Fruit fly (Drosophila melanogaster): ENCODE results near the gene Mpp6.
A peak's percentile ranks its signal among the peaks of the same experiment; 100 is the strongest.

Gene Mpp6

DNA sequence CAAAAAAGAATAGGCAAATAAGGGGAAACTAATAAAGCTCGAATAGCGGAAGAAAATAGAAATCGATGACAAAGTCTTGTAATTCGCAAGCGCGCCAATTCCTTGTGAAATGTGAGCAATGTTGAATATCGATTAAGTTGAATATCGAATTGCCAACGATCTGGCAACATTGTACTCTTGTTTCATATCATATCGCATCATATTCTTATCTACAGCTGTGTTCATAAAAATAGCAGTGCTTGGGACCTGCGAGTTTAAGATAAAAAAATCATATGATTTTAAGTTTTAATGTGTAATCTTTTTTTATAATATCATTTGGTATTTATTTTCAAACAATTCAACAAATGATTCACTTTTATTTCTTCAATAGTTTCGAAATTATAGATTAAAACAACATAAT is 7.0 kb upstream of the Mpp6 start (continued):
- TF ChIP-seq Fer1 (GFP tag; optimal IDR thresholded peaks at IDR 0.05) = peak; percentile 42
- peak; percentile 68 for TF ChIP-seq Sry-δ (GFP tag; optimal IDR thresholded peaks at IDR 0.05)
- TF ChIP-seq CG10321 (GFP tag; IDR thresholded peaks at IDR 0.05) = no peak
- peak; percentile 79 for TF ChIP-seq CG32532 (GFP tag; IDR thresholded peaks at IDR 0.05)
- no peak for TF ChIP-seq CG30431 (GFP tag; optimal IDR thresholded peaks at IDR 0.05)
- peak; percentile 21 for TF ChIP-seq CG33557 (GFP tag; optimal IDR thresholded peaks at IDR 0.05)
- 0 out of 3 replicates have a peak, but pooled peaks have one; percentile 44 for TF ChIP-seq CG11695 (GFP tag; IDR thresholded peaks at IDR 0.05)
- TF ChIP-seq zfh1 (GFP tag; IDR thresholded peaks at IDR 0.05) = 0 out of 3 replicates have a peak, but pooled peaks have one; percentile 43
- no peak for TF ChIP-seq CG7372 (GFP tag; IDR thresholded peaks at IDR 0.05)
- peak; percentile 83 for TF ChIP-seq Dref (GFP tag; IDR thresholded peaks at IDR 0.05)
- TF ChIP-seq Hr51 (GFP tag; optimal IDR thresholded peaks at IDR 0.05) = peak in 1 of 2 experiments; percentile 70
- TF ChIP-seq CG1602 (GFP tag; optimal IDR thresholded peaks at IDR 0.05) = no peak
- no peak for TF ChIP-seq Taf1 (GFP tag; IDR thresholded peaks at IDR 0.05)
- TF ChIP-seq CG4424 (GFP tag; optimal IDR thresholded peaks at IDR 0.05) = peak; percentile 53
- TF ChIP-seq gcm (GFP tag; optimal IDR thresholded peaks at IDR 0.05) = no peak
- no peak for TF ChIP-seq Rx (GFP tag; IDR thresholded peaks at IDR 0.05)
- TF ChIP-seq Mrtf (GFP tag; IDR thresholded peaks at IDR 0.05) = no peak
- TF ChIP-seq Nf-YB (GFP tag; optimal IDR thresholded peaks at IDR 0.05) = peak; percentile 26
- TF ChIP-seq CG7928 (GFP tag; optimal IDR thresholded peaks at IDR 0.05) = no peak
- TF ChIP-seq CG3847 (GFP tag; IDR thresholded peaks at IDR 0.05) = peak; percentile 63
- TF ChIP-seq CG6689 (GFP tag; IDR thresholded peaks at IDR 0.05) = peak; percentile 36; the same call in 1 of the 2 replicates
- no peak for TF ChIP-seq ken (GFP tag; IDR thresholded peaks at IDR 0.05)
- TF ChIP-seq Optix (GFP tag; IDR thresholded peaks at IDR 0.05) = no peak
- peak; percentile 71 for TF ChIP-seq pzg (GFP tag; optimal IDR thresholded peaks at IDR 0.05)
- TF ChIP-seq Sin3A (optimal IDR thresholded peaks at IDR 0.05) = no peak
- no peak for TF ChIP-seq CG3163 (GFP tag; optimal IDR thresholded peaks at IDR 0.05)
- TF ChIP-seq CG2875 (GFP tag; optimal IDR thresholded peaks at IDR 0.05) = no peak
- peak; percentile 49 for TF ChIP-seq az2 (GFP tag; optimal IDR thresholded peaks at IDR 0.05)
- TF ChIP-seq CG30403 (GFP tag; optimal IDR thresholded peaks at IDR 0.05) = peak; percentile 50
- peak; percentile 44; the same call in 1 of the 3 replicates for TF ChIP-seq ase (GFP tag; IDR thresholded peaks at IDR 0.05)
- TF ChIP-seq CG5245 (GFP tag; optimal IDR thresholded peaks at IDR 0.05) = no peak
- no peak for TF ChIP-seq CG18619 (GFP tag; optimal IDR thresholded peaks at IDR 0.05)
- peak; percentile 21 for TF ChIP-seq CG12155 (GFP tag; optimal IDR thresholded peaks at IDR 0.05)
- TF ChIP-seq CG17568 (GFP tag; optimal IDR thresholded peaks at IDR 0.05) = peak; percentile 22
- no peak for TF ChIP-seq gsb (GFP tag; IDR thresholded peaks at IDR 0.05)
- peak; percentile 56 for TF ChIP-seq CG8290 (GFP tag; optimal IDR thresholded peaks at IDR 0.05)
- TF ChIP-seq CG8290 (tag; optimal IDR thresholded peaks at IDR 0.05) = peak in 1 of 2 experiments; percentile 68
- TF ChIP-seq C15 (GFP tag; IDR thresholded peaks at IDR 0.05) = no peak
- TF ChIP-seq nmo (GFP tag; optimal IDR thresholded peaks at IDR 0.05) = peak; percentile 60
- TF ChIP-seq cato (GFP tag; optimal IDR thresholded peaks at IDR 0.05; ENCODE audit: borderline replicate concordance) = no peak
- no peak for TF ChIP-seq tx (GFP tag; optimal IDR thresholded peaks at IDR 0.05)
- peak; percentile 13 for TF ChIP-seq CG3281 (GFP tag; optimal IDR thresholded peaks at IDR 0.05)
- no peak for TF ChIP-seq CG18764 (GFP tag; optimal IDR thresholded peaks at IDR 0.05)
- TF ChIP-seq CG12299 (tag; optimal IDR thresholded peaks at IDR 0.05) = peak; percentile 33
- no peak for TF ChIP-seq zfh2 (GFP tag; optimal IDR thresholded peaks at IDR 0.05)
- TF ChIP-seq CG11247 (GFP tag; IDR thresholded peaks at IDR 0.05) = peak; percentile 43
- TF ChIP-seq CG10654 (GFP tag; optimal IDR thresholded peaks at IDR 0.05) = peak; percentile 16
- no peak for TF ChIP-seq CG31388 (GFP tag; optimal IDR thresholded peaks at IDR 0.05)
- TF ChIP-seq CG17359 (tag; optimal IDR thresholded peaks at IDR 0.05) = peak; percentile 67
- TF ChIP-seq Opbp (GFP tag; IDR thresholded peaks at IDR 0.05; ENCODE audit: partially characterized antibody) = peak; percentile 74
- TF ChIP-seq Ada2b (GFP tag; IDR thresholded peaks at IDR 0.05) = peak; percentile 55
- TF ChIP-seq CG31224 (GFP tag; IDR thresholded peaks at IDR 0.05) = no peak
- TF ChIP-seq bsh (GFP tag; optimal IDR thresholded peaks at IDR 0.05) = peak in 1 of 2 experiments; percentile 67
